Worm (Caenorhabditis elegans) whole organism, L3 larva: ENCODE measurements around the gene Y55B1AR.4.
A peak's percentile ranks its signal among the peaks of the same experiment; 100 is the strongest.

Source experiments
- R02D3.7 ChIP-seq: fragments of 150-350 bp; optimal IDR thresholded peaks from 2 replicates; lab custom pipeline; 2014; ENCODE audit warnings: missing biosample characterization, missing genetic modification characterization
- ZK546.5 ChIP-seq: sonication (generic microtip); optimal IDR thresholded peaks from 2 replicates; lab custom pipeline; 2017; ENCODE audit warnings: missing biosample characterization, missing genetic modification characterization
- ama-1 ChIP-seq: fragments of 150-350 bp; optimal IDR thresholded peaks from 2 replicates; lab custom pipeline; 2018
- ceh-16 ChIP-seq: sonication (generic microtip); optimal IDR thresholded peaks from 2 replicates; lab custom pipeline; 2017; ENCODE audit warnings: missing biosample characterization, missing genetic modification characterization
- ceh-28 ChIP-seq: fragments of 150-350 bp; optimal IDR thresholded peaks from 2 replicates; lab custom pipeline; 2014; ENCODE audit warnings: missing biosample characterization, missing genetic modification reagents, missing genetic modification characterization
- ceh-9 ChIP-seq: sonication (generic microtip); optimal IDR thresholded peaks from 2 replicates; lab custom pipeline; 2018; ENCODE audit warnings: missing biosample characterization, missing genetic modification characterization
- egl-27 ChIP-seq: sonication (generic microtip); optimal IDR thresholded peaks from 4 replicates; lab custom pipeline; 2017; ENCODE audit warnings: missing biosample characterization, missing genetic modification reagents, missing genetic modification characterization
- elt-1 ChIP-seq: fragments of 150-350 bp; optimal IDR thresholded peaks from 2 replicates; lab custom pipeline; 2014; ENCODE audit warnings: missing biosample characterization, missing genetic modification characterization
- elt-2 ChIP-seq: sonication (generic microtip); optimal IDR thresholded peaks from 2 replicates; lab custom pipeline; 2016; ENCODE audit warnings: missing genetic modification reagents, mild to moderate bottlenecking, missing genetic modification characterization, missing compliant biosample characterization
- elt-3 ChIP-seq, 3 experiments: fragments of 150-350 bp in 1 of 3; sonication (generic microtip) in 2 of 3; optimal IDR thresholded peaks; 2 replicates in 2 of 3; 4 replicates in 1 of 3; lab custom pipeline; 2014 to 2017; ENCODE audit warnings: missing biosample characterization in 3 of 3, missing genetic modification characterization in 3 of 3
- fkh-10 ChIP-seq: sonication (generic microtip); optimal IDR thresholded peaks from 2 replicates; lab custom pipeline; 2017; ENCODE audit warnings: missing biosample characterization, missing genetic modification reagents, missing genetic modification characterization
- fkh-2 ChIP-seq: fragments of 150-350 bp; optimal IDR thresholded peaks from 2 replicates; lab custom pipeline; 2014; ENCODE audit warnings: missing biosample characterization, missing genetic modification reagents, missing genetic modification characterization
- hmg-11 ChIP-seq: sonication (generic microtip); optimal IDR thresholded peaks from 2 replicates; lab custom pipeline; 2016; ENCODE audit warnings: missing genetic modification characterization, missing compliant biosample characterization
- jun-1 ChIP-seq: fragments of 150-350 bp; optimal IDR thresholded peaks from 2 replicates; lab custom pipeline; 2014; ENCODE audit warnings: missing biosample characterization, missing genetic modification reagents, missing genetic modification characterization
- lin-15B ChIP-seq: fragments of 150-350 bp; optimal IDR thresholded peaks from 2 replicates; lab custom pipeline; 2014; ENCODE audit warnings: missing biosample characterization, missing genetic modification characterization
- lin-39 ChIP-seq: fragments of 150-350 bp; optimal IDR thresholded peaks from 2 replicates; lab custom pipeline; 2018; ENCODE audit warnings: missing biosample characterization, missing genetic modification reagents, missing genetic modification characterization
- mdl-1 ChIP-seq: fragments of 150-350 bp; optimal IDR thresholded peaks from 2 replicates; lab custom pipeline; 2014; ENCODE audit warnings: missing biosample characterization, missing genetic modification characterization
- mml-1 ChIP-seq: fragments of 150-350 bp; sonication (generic microtip); optimal IDR thresholded peaks from 3 replicates; lab custom pipeline; 2014; ENCODE audit warnings: missing biosample characterization, missing genetic modification characterization
- nfya-1 ChIP-seq: sonication (generic microtip); optimal IDR thresholded peaks from 2 replicates; lab custom pipeline; 2017; ENCODE audit warnings: missing genetic modification characterization, mild to moderate bottlenecking, missing compliant biosample characterization, antibody characterized with exemption, moderate library complexity; ENCODE audit not compliant: insufficient read depth
- nhr-11 ChIP-seq: fragments of 150-350 bp; optimal IDR thresholded peaks from 2 replicates; lab custom pipeline; 2014; ENCODE audit warnings: missing biosample characterization, missing genetic modification characterization
- nhr-23 ChIP-seq: fragments of 150-350 bp; optimal IDR thresholded peaks from 2 replicates; lab custom pipeline; 2014; ENCODE audit warnings: missing biosample characterization, missing genetic modification reagents, missing genetic modification characterization
- nhr-28 ChIP-seq: fragments of 150-350 bp; optimal IDR thresholded peaks from 2 replicates; lab custom pipeline; 2014; ENCODE audit warnings: missing biosample characterization, missing genetic modification characterization
- nhr-43 ChIP-seq: sonication (generic microtip); optimal IDR thresholded peaks from 2 replicates; lab custom pipeline; 2016; ENCODE audit warnings: mild to moderate bottlenecking, missing genetic modification characterization, missing compliant biosample characterization; ENCODE audit not compliant: poor library complexity, severe bottlenecking
- pha-4 ChIP-seq: fragments of 150-350 bp; optimal IDR thresholded peaks from 2 replicates; lab custom pipeline; 2014; ENCODE audit warnings: missing biosample characterization, missing genetic modification reagents, missing genetic modification characterization
- skn-1 ChIP-seq: fragments of 150-350 bp; optimal IDR thresholded peaks from 2 replicates; lab custom pipeline; 2014; ENCODE audit warnings: missing biosample characterization, missing genetic modification characterization
- snpc-4 ChIP-seq: fragments of 150-350 bp; optimal IDR thresholded peaks from 2 replicates; lab custom pipeline; 2014; ENCODE audit warnings: missing biosample characterization, missing genetic modification characterization
- unc-39 ChIP-seq: sonication (generic microtip); optimal IDR thresholded peaks from 4 replicates; lab custom pipeline; 2017; ENCODE audit warnings: missing biosample characterization, missing genetic modification characterization
- unc-62 ChIP-seq: fragments of 150-350 bp; sonication (generic microtip); optimal IDR thresholded peaks from 4 replicates; lab custom pipeline; 2014; ENCODE audit warnings: missing biosample characterization, missing genetic modification reagents, missing genetic modification characterization
- zag-1 ChIP-seq: fragments of 150-350 bp; optimal IDR thresholded peaks from 2 replicates; lab custom pipeline; 2014; ENCODE audit warnings: missing biosample characterization, missing genetic modification characterization
- ztf-11 ChIP-seq: fragments of 150-350 bp; optimal IDR thresholded peaks from 2 replicates; lab custom pipeline; 2014; ENCODE audit warnings: missing biosample characterization, missing genetic modification characterization
- ztf-4 ChIP-seq: fragments of 150-350 bp; optimal IDR thresholded peaks from 2 replicates; lab custom pipeline; 2014; ENCODE audit warnings: missing biosample characterization, missing genetic modification characterization

The Y55B1AR.4 gene

DNA sequence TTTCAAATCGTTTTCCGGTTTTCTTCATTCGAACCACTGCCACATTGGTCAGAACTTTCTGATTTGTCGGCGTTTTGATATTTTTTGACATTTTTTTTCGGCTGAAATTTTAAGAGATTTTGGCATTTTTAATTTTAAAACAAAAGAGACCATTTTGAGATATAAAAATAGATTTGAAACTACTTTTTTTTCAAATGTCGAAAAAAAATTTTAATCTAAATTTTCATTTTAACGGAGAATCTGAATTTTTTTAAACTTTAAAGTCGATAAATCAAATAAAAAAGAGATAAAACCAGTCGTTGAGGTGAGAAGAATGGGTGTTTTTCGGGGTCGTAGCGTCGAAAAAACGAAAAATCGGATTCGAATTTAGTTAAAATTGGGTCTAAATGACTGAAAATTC is 33.0 kb upstream of the Y55B1AR.4 start, which contains the start of gene sbds-1:
Gene sbds-1, minus strand, starts transcription at position 101 of the 400 bp plus-strand sequence.
- TF ChIP-seq unc-62 (GFP tag; lab: Kevin White, UChicago), result no peak
- TF ChIP-seq R02D3.7 (tag; lab: Kevin White, UChicago), result no peak
- no peak for TF ChIP-seq elt-2 (tag; lab: Kevin White, UChicago)
- no peak for TF ChIP-seq lin-15B (tag; lab: Kevin White, UChicago)
- TF ChIP-seq ztf-11 (tag; lab: Kevin White, UChicago), result no peak
- TF ChIP-seq nhr-11 (tag; lab: Kevin White, UChicago), result no peak
- no peak for TF ChIP-seq nfya-1 (tag; lab: Kevin White, UChicago)
- TF ChIP-seq ceh-28, result no peak
- TF ChIP-seq egl-27 (tag; lab: Kevin White, UChicago), result no peak
- no peak for TF ChIP-seq elt-3 (tag; optimal IDR thresholded peaks at IDR 0.05; lab: Kevin White, UChicago)
- TF ChIP-seq fkh-10 (GFP tag; lab: Kevin White, UChicago), result no peak

DNA sequence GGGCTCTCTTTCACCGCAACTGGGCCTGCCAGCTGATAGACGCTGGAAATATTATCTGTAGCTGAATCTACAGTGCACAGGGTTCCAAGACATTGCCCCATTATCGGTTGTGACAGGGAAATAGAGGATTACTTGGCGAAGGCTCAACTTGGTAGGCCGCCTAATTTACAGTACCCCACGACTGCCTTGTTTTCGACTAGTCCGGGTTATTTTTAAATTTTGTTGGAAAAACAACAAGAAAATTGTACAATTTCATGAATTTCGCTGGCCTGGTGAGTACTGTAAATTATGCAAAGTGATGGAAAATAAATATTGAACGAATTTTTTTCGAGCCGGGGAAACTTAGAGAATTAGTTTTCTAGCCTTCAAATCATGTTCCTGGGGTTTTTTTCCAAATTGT is 30.8 kb upstream of the Y55B1AR.4 start, which contains the start of gene T19C3.7:
Gene T19C3.7, minus strand, starts transcription at position 101 of the 400 bp plus-strand sequence.
- TF ChIP-seq nhr-28 (tag; lab: Kevin White, UChicago), result no peak
- TF ChIP-seq unc-62 (GFP tag; lab: Kevin White, UChicago), result no peak

DNA sequence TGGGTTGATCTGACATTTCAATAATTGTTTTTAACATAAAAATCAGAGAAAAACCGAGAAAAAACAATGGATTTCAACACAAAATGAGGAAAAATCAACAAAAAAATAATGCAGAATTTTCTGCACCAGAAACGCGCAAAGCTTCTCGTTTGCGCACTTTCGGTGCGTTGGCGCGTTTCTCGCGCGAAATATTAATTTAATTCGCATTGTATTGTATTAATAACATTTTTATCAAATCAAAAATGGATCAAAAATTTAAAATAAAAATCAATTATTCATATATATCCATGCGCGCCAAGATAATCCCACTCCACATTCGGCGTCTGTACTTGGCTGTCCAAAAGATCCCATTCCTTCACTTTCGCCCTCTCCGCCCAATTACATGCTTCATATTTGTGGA is 29.3 kb upstream of the Y55B1AR.4 start, which contains the start of gene fem-2:
Gene fem-2, minus strand, starts transcription at position 9 of the 400 bp plus-strand sequence.
- TF ChIP-seq fkh-10 (GFP tag; lab: Kevin White, UChicago) (no peak), hmg-11 (tag; lab: Kevin White, UChicago) (peak; percentile 56), lin-15B (tag; lab: Kevin White, UChicago) (peak; percentile 22), unc-39 (no peak), snpc-4 (tag; lab: Kevin White, UChicago) (peak; percentile 11), ztf-4 (tag; lab: Kevin White, UChicago) (no peak), nfya-1 (tag; lab: Kevin White, UChicago) (peak; percentile 41), lin-39 (tag; lab: Kevin White, UChicago) (peak; percentile 8), pha-4 (peak; percentile 46), R02D3.7 (tag; lab: Kevin White, UChicago) (no peak), nhr-23 (tag; lab: Kevin White, UChicago) (peak; percentile 23)

DNA sequence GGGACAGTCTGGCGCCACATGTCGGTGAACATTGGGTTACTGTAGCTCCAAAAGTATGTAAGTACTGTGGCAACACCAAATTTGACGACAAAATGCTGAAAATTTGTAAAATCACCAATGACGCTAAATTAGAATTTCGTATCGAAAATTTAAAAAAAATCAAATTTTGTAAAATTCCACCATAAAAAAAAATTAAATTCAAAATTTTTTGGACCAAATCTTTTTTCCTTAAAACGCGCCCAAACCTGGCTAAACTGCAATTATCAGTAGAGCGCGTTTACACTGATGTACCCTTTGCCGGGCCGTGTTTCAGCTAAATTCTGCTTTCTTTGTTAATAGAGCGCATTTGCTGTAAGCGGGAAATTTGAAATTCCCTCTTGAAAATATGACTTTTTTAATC is 26.1 kb upstream of the Y55B1AR.4 start, which contains the start of gene T19C3.6:
Gene T19C3.6, minus strand, starts transcription at position 101 of the 400 bp plus-strand sequence.
- no peak for TF ChIP-seq ZK546.5 (tag; lab: Kevin White, UChicago)
- TF ChIP-seq hmg-11 (tag; lab: Kevin White, UChicago), result no peak
- no peak for TF ChIP-seq elt-1 (tag; lab: Kevin White, UChicago)
- TF ChIP-seq unc-39, result no peak
- no peak for TF ChIP-seq lin-15B (tag; lab: Kevin White, UChicago)

DNA sequence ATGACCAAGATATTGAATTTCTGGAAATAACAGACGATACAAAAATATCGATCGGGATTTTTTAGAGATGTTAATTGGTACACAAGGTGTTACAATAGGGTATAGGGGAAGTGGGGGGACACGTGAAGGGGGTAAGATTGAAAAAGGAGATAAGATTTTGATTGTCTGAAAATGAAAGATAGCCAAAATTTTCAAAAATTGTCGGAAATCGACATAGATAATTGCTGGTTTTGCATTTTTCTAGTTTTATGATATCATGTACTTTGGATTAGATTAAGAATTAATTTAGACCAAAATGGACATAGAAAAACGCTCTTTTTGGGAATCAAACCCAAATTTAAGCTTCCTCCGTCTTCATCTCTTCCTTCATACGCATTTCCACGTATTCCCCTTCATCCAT is 22.5 kb upstream of the Y55B1AR.4 start, which contains the start of gene T19C3.5:
Gene T19C3.5, minus strand, starts transcription at position 101 of the 400 bp plus-strand sequence.
- TF ChIP-seq ama-1 (lab: Kevin White, UChicago), result no peak
- no peak for TF ChIP-seq R02D3.7 (tag; lab: Kevin White, UChicago)
- TF ChIP-seq zag-1 (tag; lab: Kevin White, UChicago), result no peak
- TF ChIP-seq skn-1 (tag; lab: Kevin White, UChicago), result no peak
- no peak for TF ChIP-seq unc-39
- no peak for TF ChIP-seq mml-1 (tag; lab: Kevin White, UChicago)
- TF ChIP-seq fkh-10 (GFP tag; lab: Kevin White, UChicago), result no peak
- no peak for TF ChIP-seq snpc-4 (tag; lab: Kevin White, UChicago)
- no peak for TF ChIP-seq pha-4
- TF ChIP-seq fkh-2 (tag; lab: Kevin White, UChicago), result no peak
- no peak for TF ChIP-seq jun-1 (tag; lab: Kevin White, UChicago)
- no peak for TF ChIP-seq mdl-1
- TF ChIP-seq nhr-43, result no peak
- TF ChIP-seq hmg-11 (tag; lab: Kevin White, UChicago), result no peak

DNA sequence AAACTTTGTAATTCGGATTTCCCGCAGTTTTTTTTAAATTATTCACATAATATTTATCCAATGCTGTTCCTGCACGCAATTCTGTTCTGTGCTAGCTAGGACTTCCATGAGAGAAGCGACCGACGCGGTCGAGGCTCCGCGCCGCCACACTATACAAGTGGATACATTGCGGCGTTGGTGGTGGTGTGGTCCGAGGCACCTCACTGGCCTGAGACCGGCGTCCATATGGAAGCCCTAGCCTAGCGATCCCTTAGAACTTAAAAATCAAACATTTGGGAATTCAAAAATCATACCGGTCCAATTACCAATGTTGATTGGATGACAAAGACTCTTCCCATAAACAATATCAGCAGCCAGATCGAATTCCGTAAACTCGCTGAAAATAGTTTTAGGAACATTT is 20.8 kb upstream of the Y55B1AR.4 start:
- no peak for TF ChIP-seq snpc-4 (tag; lab: Kevin White, UChicago)
- TF ChIP-seq unc-62 (GFP tag; lab: Kevin White, UChicago), result no peak
- no peak for TF ChIP-seq jun-1 (tag; lab: Kevin White, UChicago)
- no peak for TF ChIP-seq ceh-16 (tag; lab: Kevin White, UChicago)
- no peak for TF ChIP-seq ceh-9
- TF ChIP-seq, all 47 proteins: peak for 0
